Worm (Caenorhabditis elegans) whole organism, L3 larva: Measurements from ENCODE around the gene puf-9.

Experiments
- ama-1 ChIP-seq: fragments of 150-350 bp; optimal IDR thresholded peaks from 2 replicates; lab custom pipeline; 2018
- daf-12 ChIP-seq: fragments of 150-350 bp; optimal IDR thresholded peaks from 2 replicates; lab custom pipeline; 2014; ENCODE audit warnings: missing biosample characterization, missing genetic modification reagents, missing genetic modification characterization
- mml-1 ChIP-seq: fragments of 150-350 bp; sonication (generic microtip); optimal IDR thresholded peaks from 3 replicates; lab custom pipeline; 2014; ENCODE audit warnings: missing biosample characterization, missing genetic modification characterization
- nhr-11 ChIP-seq: fragments of 150-350 bp; optimal IDR thresholded peaks from 2 replicates; lab custom pipeline; 2014; ENCODE audit warnings: missing biosample characterization, missing genetic modification characterization
- nhr-25 ChIP-seq: sonication (generic microtip); optimal IDR thresholded peaks from 2 replicates; lab custom pipeline; 2017; ENCODE audit warnings: missing biosample characterization, missing genetic modification characterization
- tbx-2 ChIP-seq: sonication (generic microtip); optimal IDR thresholded peaks from 2 replicates; lab custom pipeline; 2016; ENCODE audit warnings: mild to moderate bottlenecking, missing genetic modification characterization, missing compliant biosample characterization
- unc-39 ChIP-seq: sonication (generic microtip); optimal IDR thresholded peaks from 4 replicates; lab custom pipeline; 2017; ENCODE audit warnings: missing biosample characterization, missing genetic modification characterization
- unc-62 ChIP-seq: fragments of 150-350 bp; sonication (generic microtip); optimal IDR thresholded peaks from 4 replicates; lab custom pipeline; 2014; ENCODE audit warnings: missing biosample characterization, missing genetic modification reagents, missing genetic modification characterization
- ztf-11 ChIP-seq: fragments of 150-350 bp; optimal IDR thresholded peaks from 2 replicates; lab custom pipeline; 2014; ENCODE audit warnings: missing biosample characterization, missing genetic modification characterization

DNA sequence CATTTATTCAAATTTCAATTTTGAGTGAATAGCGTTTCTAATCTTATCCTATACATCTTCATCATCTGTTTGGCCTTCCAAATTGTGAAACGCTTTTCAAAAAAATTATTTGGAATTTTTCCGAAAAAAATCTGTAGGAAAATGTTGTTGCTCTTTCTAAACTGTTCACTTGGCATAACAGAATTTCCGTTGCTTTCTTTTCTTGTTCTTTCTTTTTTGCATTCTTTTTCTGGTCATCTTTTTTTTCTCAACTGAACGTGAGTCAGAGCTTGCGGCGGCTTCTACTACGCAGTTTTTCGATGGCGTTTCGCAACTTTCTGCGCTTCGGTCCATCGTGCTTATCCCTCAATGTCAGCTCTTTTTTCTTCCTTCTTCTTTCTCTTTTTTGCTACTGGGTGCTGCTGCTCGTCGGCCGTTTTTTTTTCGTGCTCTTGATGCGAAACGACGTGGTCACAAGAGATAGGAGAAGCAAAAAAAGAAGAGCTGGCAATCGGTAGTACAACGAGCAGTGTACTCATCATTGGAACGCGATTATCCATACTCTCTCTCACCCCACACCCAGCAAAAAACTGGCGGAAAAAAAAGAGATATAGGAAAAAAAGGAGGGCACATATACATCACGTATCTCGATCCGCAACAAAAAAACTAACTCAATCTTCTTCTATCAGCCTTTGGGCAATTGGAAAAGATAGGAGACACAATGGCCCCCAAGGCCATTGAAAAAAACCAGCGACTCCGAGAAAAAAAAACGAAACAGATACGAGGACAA lies 21.5 kb upstream of the puf-9 start:
- no peak for TF ChIP-seq tbx-2 (tag; lab: Kevin White, UChicago)
- TF ChIP-seq ztf-11 (tag; lab: Kevin White, UChicago), result no peak
- peak; percentile 44 for TF ChIP-seq ama-1 (lab: Kevin White, UChicago)
- no peak for TF ChIP-seq unc-39
- no peak for TF ChIP-seq unc-62
- TF ChIP-seq nhr-11 (tag; lab: Kevin White, UChicago), result no peak
- TF ChIP-seq mml-1 (tag; lab: Kevin White, UChicago), result no peak
- no peak for TF ChIP-seq daf-12 (tag; lab: Kevin White, UChicago)
- TF ChIP-seq nhr-25 (tag; lab: Kevin White, UChicago), result no peak
